Worm (Caenorhabditis elegans) whole organism, L4 larva: ENCODE results near the gene T05D4.5.

Experiments
- ama-1 ChIP-seq: fragments of 150-350 bp; optimal IDR thresholded peaks from 2 replicates; lab custom pipeline; 2014; ENCODE audit warnings: inconsistent platforms, mixed read lengths
- ceh-62 ChIP-seq: sonication (generic microtip); optimal IDR thresholded peaks from 2 replicates; lab custom pipeline; 2017; ENCODE audit warnings: missing biosample characterization, missing genetic modification characterization
- ceh-82 ChIP-seq: sonication (generic microtip); optimal IDR thresholded peaks from 2 replicates; lab custom pipeline; 2017; ENCODE audit warnings: missing biosample characterization, missing genetic modification characterization
- dpl-1 ChIP-seq: fragments of 150-350 bp; optimal IDR thresholded peaks from 2 replicates; lab custom pipeline; 2014; ENCODE audit warnings: missing biosample characterization, missing genetic modification reagents, missing genetic modification characterization
- jun-1 ChIP-seq: fragments of 150-350 bp; optimal IDR thresholded peaks from 2 replicates; lab custom pipeline; 2014; ENCODE audit warnings: missing biosample characterization, missing genetic modification reagents, missing genetic modification characterization
- lin-15B ChIP-seq: fragments of 150-350 bp; sonication (generic microtip); optimal IDR thresholded peaks from 3 replicates; lab custom pipeline; 2014; ENCODE audit warnings: missing biosample characterization, missing genetic modification characterization
- lsy-2 ChIP-seq, 2 experiments: fragments of 150-350 bp in 1 of 2; sonication (generic microtip) in 1 of 2; optimal IDR thresholded peaks; 2 replicates each; lab custom pipeline; 2014 to 2017; ENCODE audit warnings: missing biosample characterization in 2 of 2, missing genetic modification characterization in 2 of 2
- madf-5 ChIP-seq, 2 experiments: fragments of 200-800 bp; sonication (Bioruptor generic); IDR thresholded peaks; 2 replicates each; pipeline ENCODE4 v1.3.6; 2022; ENCODE audit warnings: missing compliant biosample characterization in 2 of 2, missing genetic modification characterization in 2 of 2
- nhr-10 ChIP-seq: fragments of 150-350 bp; optimal IDR thresholded peaks from 2 replicates; lab custom pipeline; 2014; ENCODE audit warnings: missing biosample characterization, missing genetic modification characterization
- pqm-1 ChIP-seq: sonication (generic microtip); optimal IDR thresholded peaks from 2 replicates; lab custom pipeline; 2017; ENCODE audit warnings: missing biosample characterization, missing genetic modification characterization
- skn-1 ChIP-seq: fragments of 150-350 bp; optimal IDR thresholded peaks from 2 replicates; lab custom pipeline; 2014; ENCODE audit warnings: missing biosample characterization, missing genetic modification characterization
- unc-130 ChIP-seq: sonication (generic microtip); optimal IDR thresholded peaks from 2 replicates; lab custom pipeline; 2016; ENCODE audit warnings: missing genetic modification reagents, missing genetic modification characterization, missing compliant biosample characterization
- unc-39 ChIP-seq: sonication (generic microtip); optimal IDR thresholded peaks from 2 replicates; lab custom pipeline; 2017; ENCODE audit warnings: missing biosample characterization, missing genetic modification characterization
- unc-62 ChIP-seq, 3 experiments: fragments of 150-350 bp in 1 of 3; sonication (generic microtip); optimal IDR thresholded peaks in 2 of 3; peaks in 1 of 3; 1 replicate in 1 of 3; 2 replicates in 2 of 3; lab custom pipeline; 2014 to 2017; ENCODE audit warnings: missing biosample characterization in 3 of 3, missing genetic modification characterization in 3 of 3, missing genetic modification reagents in 3 of 3, missing genotype in 1 of 3

- TF ChIP-seq ceh-82: no peak
- TF ChIP-seq lsy-2 (tag; optimal IDR thresholded peaks at IDR 0.05; lab: Kevin White, UChicago): no peak
- no peak for TF ChIP-seq ama-1
- TF ChIP-seq skn-1 (tag; lab: Kevin White, UChicago): no peak
- TF ChIP-seq unc-62 (GFP tag; optimal IDR thresholded peaks at IDR 0.05 in 1 of 2; lab: Kevin White, UChicago): no peak
- TF ChIP-seq unc-62 (tag; optimal IDR thresholded peaks at IDR 0.05; lab: Kevin White, UChicago): no peak
- TF ChIP-seq lin-15B: no peak
- TF ChIP-seq unc-39 (tag; lab: Kevin White, UChicago): no peak
- TF ChIP-seq nhr-10 (tag; lab: Kevin White, UChicago): no peak
- TF ChIP-seq unc-130: no peak
- TF ChIP-seq madf-5 (GFP tag; IDR thresholded peaks at IDR 0.05; lab: Robert Waterston, UW): no peak
- no peak for TF ChIP-seq pqm-1 (tag; lab: Kevin White, UChicago)
- TF ChIP-seq jun-1 (tag; lab: Kevin White, UChicago): no peak
- no peak for TF ChIP-seq ceh-62 (tag; lab: Kevin White, UChicago)
- no peak for TF ChIP-seq dpl-1
These were observed 49.8 kb upstream of the T05D4.5 start for ce11 chrIII:13530838-13531237.
